Fruit fly (Drosophila melanogaster): ENCODE measurements around the gene Vha100-1.
A peak's percentile ranks its signal among the peaks of the same experiment; 100 is the strongest.

Vha100-1 gene

dm6 chr3R:29122817-29123611 is 8.0 kb upstream of the Vha100-1 start, which contains the start of the genes yem and Ctl2 (continued):
- TF ChIP-seq fd3F (GFP tag; optimal IDR thresholded peaks at IDR 0.05): peak; percentile 10
- peak; percentile 48 for TF ChIP-seq CG1233 (GFP tag; optimal IDR thresholded peaks at IDR 0.05)
- TF ChIP-seq oc (tag; optimal IDR thresholded peaks at IDR 0.05): peak; percentile 7
- peak; percentile 65 for TF ChIP-seq Sry-δ (GFP tag; optimal IDR thresholded peaks at IDR 0.05)
- TF ChIP-seq Kr (GFP tag; optimal IDR thresholded peaks at IDR 0.05): no peak
- no peak for TF ChIP-seq danr (GFP tag; IDR thresholded peaks at IDR 0.05)
- peak; percentile 48 for TF ChIP-seq al (GFP tag; IDR thresholded peaks at IDR 0.05)
- TF ChIP-seq CG10366 (GFP tag; IDR thresholded peaks at IDR 0.05): peak; percentile 48
- TF ChIP-seq CG12391 (tag; optimal IDR thresholded peaks at IDR 0.05): peak; percentile 72
- peak; percentile 68 for TF ChIP-seq CG2712 (tag; optimal IDR thresholded peaks at IDR 0.05)
- TF ChIP-seq Ravus (GFP tag; IDR thresholded peaks at IDR 0.05): no peak
- TF ChIP-seq CG10321 (GFP tag; IDR thresholded peaks at IDR 0.05): 0 out of 2 replicates have a peak, but pooled peaks have one; percentile 20
- peak; percentile 76 for TF ChIP-seq chn (GFP tag; optimal IDR thresholded peaks at IDR 0.05)
- peak; percentile 44 for TF ChIP-seq fd96Cb (tag; optimal IDR thresholded peaks at IDR 0.05)
- peak; percentile 63 for TF ChIP-seq p53 (GFP tag; optimal IDR thresholded peaks at IDR 0.05)
- peak; percentile 57 for TF ChIP-seq cato (GFP tag; optimal IDR thresholded peaks at IDR 0.05; ENCODE audit: borderline replicate concordance)
- TF ChIP-seq hbn (GFP tag; IDR thresholded peaks at IDR 0.05; ENCODE audit: partially characterized antibody): no peak
- TF ChIP-seq zfh2 (GFP tag; optimal IDR thresholded peaks at IDR 0.05): peak; percentile 93
- TF ChIP-seq exex (tag; optimal IDR thresholded peaks at IDR 0.05): peak; percentile 28
- TF ChIP-seq CG34376 (GFP tag; optimal IDR thresholded peaks at IDR 0.05): peak; percentile 49
- peak; percentile 84 to 88 for TF ChIP-seq Pdp1 (GFP tag; optimal IDR thresholded peaks at IDR 0.05)
- TF ChIP-seq dmrt11E (tag; optimal IDR thresholded peaks at IDR 0.05): peak; percentile 53
- TF ChIP-seq CG7786 (GFP tag; optimal IDR thresholded peaks at IDR 0.05): peak; percentile 86
- TF ChIP-seq CG14441 (GFP tag; IDR thresholded peaks at IDR 0.05): peak; percentile 67; the same call in 1 of the 2 replicates
- peak; percentile 19 for TF ChIP-seq CG11723 (GFP tag; optimal IDR thresholded peaks at IDR 0.05)
- peak; percentile 95 for TF ChIP-seq CG7928 (GFP tag; optimal IDR thresholded peaks at IDR 0.05)
- peak; percentile 80 for TF ChIP-seq CG12744 (GFP tag; optimal IDR thresholded peaks at IDR 0.05)
- peak; percentile 67 for TF ChIP-seq klu (GFP tag; IDR thresholded peaks at IDR 0.05)
- TF ChIP-seq sna (GFP tag; IDR thresholded peaks at IDR 0.05; ENCODE audit: partially characterized antibody): no peak
- peak; percentile 95 for TF ChIP-seq CG7357 (GFP tag; IDR thresholded peaks at IDR 0.05)
- no peak for TF ChIP-seq Dip2 (GFP tag; IDR thresholded peaks at IDR 0.05)
- TF ChIP-seq ems (GFP tag; optimal IDR thresholded peaks at IDR 0.05): peak; percentile 72
- TF ChIP-seq CG18619 (GFP tag; optimal IDR thresholded peaks at IDR 0.05): peak; percentile 79
- TF ChIP-seq CG7987 (GFP tag; optimal IDR thresholded peaks at IDR 0.05): peak; percentile 38
- peak; percentile 53 for TF ChIP-seq psq (GFP tag; optimal IDR thresholded peaks at IDR 0.05)
- TF ChIP-seq cg (GFP tag; optimal IDR thresholded peaks at IDR 0.05): no peak
- TF ChIP-seq CG6765 (GFP tag; optimal IDR thresholded peaks at IDR 0.05): no peak
- peak; percentile 46 for TF ChIP-seq CG12236 (GFP tag; optimal IDR thresholded peaks at IDR 0.05)
- no peak; the same call in 1 of the 2 replicates for TF ChIP-seq aop (GFP tag; IDR thresholded peaks at IDR 0.05)
- peak; percentile 81 for TF ChIP-seq nerfin-1 (tag; optimal IDR thresholded peaks at IDR 0.05)
- peak; percentile 38; the same call in 1 of the 3 replicates for TF ChIP-seq so (GFP tag; IDR thresholded peaks at IDR 0.05)
- TF ChIP-seq Chrac-16 (GFP tag; optimal IDR thresholded peaks at IDR 0.05): peak; percentile 71
- TF ChIP-seq CG13624 (GFP tag; optimal IDR thresholded peaks at IDR 0.05): peak; percentile 87
- peak; percentile 43 for TF ChIP-seq CG15601 (tag; optimal IDR thresholded peaks at IDR 0.05)
- peak; percentile 65 for TF ChIP-seq CG1602 (GFP tag; optimal IDR thresholded peaks at IDR 0.05)
- TF ChIP-seq CG32772 (GFP tag; IDR thresholded peaks at IDR 0.05): 0 out of 2 replicates have a peak, but pooled peaks have one; percentile 36
- TF ChIP-seq CG4328 (GFP tag; optimal IDR thresholded peaks at IDR 0.05): peak; percentile 41
- no peak for TF ChIP-seq CG4707 (GFP tag; optimal IDR thresholded peaks at IDR 0.05)
- peak; percentile 68 for TF ChIP-seq CG30020 (tag; optimal IDR thresholded peaks at IDR 0.05)
